Fruit fly (Drosophila melanogaster) whole organism, embryonic: ENCODE results near the gene CG7794.

Experiments
- CG12071 ChIP-seq: fragments of 200-800 bp; sonication (Bioruptor generic); optimal IDR thresholded peaks from 3 replicates; lab custom pipeline; 2018; ENCODE audit warnings: missing biosample characterization, mild to moderate bottlenecking, missing genetic modification characterization
- CG1233 ChIP-seq: fragments of 200-800 bp; sonication (Bioruptor generic); optimal IDR thresholded peaks from 4 replicates; lab custom pipeline; 2018; ENCODE audit warnings: missing biosample characterization, mild to moderate bottlenecking, missing genetic modification characterization
- CG3995 ChIP-seq: fragments of 200-800 bp; sonication (Bioruptor generic); optimal IDR thresholded peaks from 3 replicates; lab custom pipeline; 2016; ENCODE audit warnings: missing biosample characterization, missing genetic modification characterization
- Ets65A ChIP-seq: fragments of 200-800 bp; sonication (Bioruptor generic); peaks from one replicate; lab custom pipeline; 2016; ENCODE audit warnings: missing biosample characterization, missing genetic modification characterization
- Myb ChIP-seq: fragments of 200-800 bp; sonication (Bioruptor generic); optimal IDR thresholded peaks from 2 replicates; lab custom pipeline; 2016; ENCODE audit warnings: missing biosample characterization, missing genetic modification characterization
- corto ChIP-seq: fragments of 200-800 bp; sonication (Bioruptor generic); optimal IDR thresholded peaks from 2 replicates; lab custom pipeline; 2016; ENCODE audit warnings: missing biosample characterization, mild to moderate bottlenecking, missing genetic modification characterization, moderate library complexity

- TF ChIP-seq CG3995 (GFP tag; lab: Kevin White, UChicago) (no peak), CG12071 (no peak), Ets65A (GFP tag; lab: Kevin White, UChicago) (no peak), corto (GFP tag; lab: Kevin White, UChicago) (no peak), CG1233 (GFP tag; lab: Kevin White, UChicago) (no peak), Myb (GFP tag; lab: Kevin White, UChicago) (no peak)
These were observed 26.6 kb downstream of the CG7794 start for dm6 chr3R:18050016-18050556.
